Fruit fly (Drosophila melanogaster) whole organism, prepupa: ENCODE measurements around the gene Acer.
A peak's percentile ranks its signal among the peaks of the same experiment; 100 is the strongest.

Experiments used
- Blimp-1 ChIP-seq: fragments of 200-800 bp; sonication (Bioruptor generic); optimal IDR thresholded peaks from 3 replicates; lab custom pipeline; 2017; ENCODE audit warnings: missing biosample characterization, missing genetic modification characterization, mild to moderate bottlenecking, moderate library complexity, missing genetic modification reagents
- CG10669 ChIP-seq: fragments of 200-800 bp; sonication (Bioruptor generic); optimal IDR thresholded peaks from 3 replicates; lab custom pipeline; 2018; ENCODE audit warnings: missing biosample characterization, mild to moderate bottlenecking, missing genetic modification characterization, moderate library complexity
- CG11294 ChIP-seq: fragments of 200-800 bp; sonication (Bioruptor generic); IDR thresholded peaks from 2 replicates; pipeline ENCODE4 v1.3.6; 2022; ENCODE audit warnings: missing biosample characterization, missing genetic modification characterization
- CG11762 ChIP-seq: fragments of 200-800 bp; sonication (Bioruptor generic); optimal IDR thresholded peaks from 3 replicates; lab custom pipeline; 2016; ENCODE audit warnings: missing biosample characterization, missing genetic modification characterization; ENCODE audit not compliant: insufficient read depth
- CG11902 ChIP-seq: fragments of 200-800 bp; sonication (Bioruptor generic); optimal IDR thresholded peaks from 3 replicates; lab custom pipeline; 2016; ENCODE audit warnings: missing biosample characterization, missing genetic modification characterization
- CG15336 ChIP-seq: fragments of 200-800 bp; sonication (Bioruptor generic); IDR thresholded peaks from 2 replicates; pipeline ENCODE4 v1.3.6; 2022; ENCODE audit warnings: missing biosample characterization, missing genetic modification characterization
- CG1621 ChIP-seq: fragments of 200-800 bp; sonication (Bioruptor generic); optimal IDR thresholded peaks from 3 replicates; lab custom pipeline; 2018; ENCODE audit warnings: missing biosample characterization, mild to moderate bottlenecking, missing genetic modification characterization
- CG16779 ChIP-seq: fragments of 200-800 bp; sonication (Bioruptor generic); optimal IDR thresholded peaks from 3 replicates; lab custom pipeline; 2017; ENCODE audit warnings: missing biosample characterization, mild to moderate bottlenecking, missing genetic modification characterization
- CG3032 ChIP-seq: fragments of 200-800 bp; optimal IDR thresholded peaks from 2 replicates; lab custom pipeline; 2019; ENCODE audit warnings: missing biosample characterization, mild to moderate bottlenecking, missing genetic modification characterization, moderate library complexity
- CG31627 ChIP-seq: fragments of 200-800 bp; sonication (Bioruptor generic); optimal IDR thresholded peaks from 3 replicates; lab custom pipeline; 2016; ENCODE audit warnings: missing biosample characterization, missing genetic modification characterization
- CG32006 ChIP-seq: fragments of 200-800 bp; sonication (Bioruptor generic); optimal IDR thresholded peaks from 3 replicates; lab custom pipeline; 2017; ENCODE audit warnings: missing biosample characterization, mild to moderate bottlenecking, missing genetic modification characterization
- CG34406 ChIP-seq: fragments of 200-800 bp; sonication (Bioruptor generic); optimal IDR thresholded peaks from 3 replicates; lab custom pipeline; 2016; ENCODE audit warnings: missing biosample characterization, missing genetic modification characterization
- CG6163 ChIP-seq: fragments of 200-800 bp; sonication (Bioruptor generic); IDR thresholded peaks from 3 replicates; pipeline ENCODE4 v1.3.6; 2022; ENCODE audit warnings: missing biosample characterization, missing genetic modification characterization
- CG6276 ChIP-seq: fragments of 200-800 bp; sonication (Bioruptor generic); optimal IDR thresholded peaks from 2 replicates; lab custom pipeline; 2017; ENCODE audit warnings: missing biosample characterization, mild to moderate bottlenecking, missing genetic modification characterization
- CG6792 ChIP-seq: fragments of 200-800 bp; sonication (Bioruptor generic); optimal IDR thresholded peaks from 3 replicates; lab custom pipeline; 2016; ENCODE audit warnings: missing biosample characterization, missing genetic modification characterization
- CG6808 ChIP-seq: fragments of 200-800 bp; sonication (Bioruptor generic); optimal IDR thresholded peaks from 3 replicates; lab custom pipeline; 2017; ENCODE audit warnings: missing biosample characterization, missing genetic modification characterization, mild to moderate bottlenecking, moderate library complexity, missing genetic modification reagents
- CG6854 ChIP-seq: fragments of 200-800 bp; sonication (Bioruptor generic); optimal IDR thresholded peaks from 2 replicates; lab custom pipeline; 2017; ENCODE audit warnings: missing biosample characterization, mild to moderate bottlenecking, missing genetic modification characterization
- CG7368 ChIP-seq: fragments of 200-800 bp; sonication (Bioruptor generic); optimal IDR thresholded peaks from 3 replicates; lab custom pipeline; 2016; ENCODE audit warnings: missing biosample characterization, missing genetic modification characterization
- CG8119 ChIP-seq: fragments of 200-800 bp; sonication (Bioruptor generic); IDR thresholded peaks from 3 replicates; pipeline ENCODE4 v1.3.6; 2022; ENCODE audit warnings: missing biosample characterization, missing genetic modification characterization
- CG8319 ChIP-seq: fragments of 200-800 bp; sonication (Bioruptor generic); optimal IDR thresholded peaks from 3 replicates; lab custom pipeline; 2016; ENCODE audit warnings: missing biosample characterization, missing genetic modification characterization
- CG8632 ChIP-seq: fragments of 200-800 bp; sonication (Bioruptor generic); optimal IDR thresholded peaks from 3 replicates; lab custom pipeline; 2016; ENCODE audit warnings: missing biosample characterization, missing genetic modification characterization
- CG9139 ChIP-seq: fragments of 200-800 bp; sonication (Bioruptor generic); optimal IDR thresholded peaks from 3 replicates; lab custom pipeline; 2017; ENCODE audit warnings: missing biosample characterization, mild to moderate bottlenecking, missing genetic modification characterization
- Eip75B ChIP-seq: fragments of 200-800 bp; sonication (Bioruptor generic); optimal IDR thresholded peaks from 3 replicates; lab custom pipeline; 2016; ENCODE audit warnings: missing biosample characterization, missing genetic modification characterization
- Eip93F ChIP-seq: fragments of 200-800 bp; sonication (Bioruptor generic); optimal IDR thresholded peaks from 2 replicates; lab custom pipeline; 2016; ENCODE audit warnings: missing biosample characterization, mild to moderate bottlenecking, missing genetic modification characterization
- Ets21C ChIP-seq: fragments of 200-800 bp; sonication (Bioruptor generic); optimal IDR thresholded peaks from 3 replicates; lab custom pipeline; 2016; ENCODE audit warnings: missing biosample characterization, missing genetic modification characterization
- Ets96B ChIP-seq: fragments of 200-800 bp; optimal IDR thresholded peaks from 2 replicates; lab custom pipeline; 2019; ENCODE audit warnings: missing biosample characterization, mild to moderate bottlenecking, missing genetic modification characterization, moderate library complexity
- Gug ChIP-seq: fragments of 200-800 bp; sonication (Bioruptor generic); IDR thresholded peaks from 2 replicates; pipeline ENCODE4 v1.3.6; 2022; ENCODE audit warnings: missing biosample characterization, missing genetic modification characterization
- Hr38 ChIP-seq: sonication (Bioruptor generic); optimal IDR thresholded peaks from 2 replicates; lab custom pipeline; 2016; ENCODE audit warnings: missing biosample characterization, missing genetic modification characterization
- Hr4 ChIP-seq: fragments of 200-800 bp; sonication (Bioruptor generic); optimal IDR thresholded peaks from 3 replicates; lab custom pipeline; 2016; ENCODE audit warnings: missing biosample characterization, missing genetic modification characterization
- Lpt ChIP-seq: fragments of 200-800 bp; sonication (Bioruptor generic); optimal IDR thresholded peaks from 3 replicates; lab custom pipeline; 2016; ENCODE audit warnings: missing biosample characterization, missing genetic modification characterization
- Met ChIP-seq: fragments of 200-800 bp; sonication (Bioruptor generic); optimal IDR thresholded peaks from 3 replicates; lab custom pipeline; 2016; ENCODE audit warnings: missing biosample characterization, missing genetic modification characterization
- Sox102F ChIP-seq: fragments of 200-800 bp; sonication (Bioruptor generic); optimal IDR thresholded peaks from 2 replicates; lab custom pipeline; 2016; ENCODE audit warnings: missing biosample characterization, mild to moderate bottlenecking, missing genetic modification characterization
- Sox14 ChIP-seq: fragments of 200-800 bp; sonication (Bioruptor generic); optimal IDR thresholded peaks from 3 replicates; lab custom pipeline; 2016; ENCODE audit warnings: missing biosample characterization, missing genetic modification characterization
- Sox15 ChIP-seq: fragments of 200-800 bp; sonication (Bioruptor generic); optimal IDR thresholded peaks from 3 replicates; lab custom pipeline; 2016; ENCODE audit warnings: missing biosample characterization, missing genetic modification characterization
- achi ChIP-seq: fragments of 200-800 bp; sonication (Bioruptor generic); optimal IDR thresholded peaks from 3 replicates; lab custom pipeline; 2016; ENCODE audit warnings: missing biosample characterization, missing genetic modification characterization
- acj6 ChIP-seq: fragments of 200-800 bp; sonication (Bioruptor generic); optimal IDR thresholded peaks from 3 replicates; lab custom pipeline; 2016; ENCODE audit warnings: missing biosample characterization, missing genetic modification characterization
- cyc ChIP-seq: fragments of 200-800 bp; sonication (Bioruptor generic); optimal IDR thresholded peaks from 3 replicates; lab custom pipeline; 2016; ENCODE audit warnings: missing biosample characterization, missing genetic modification characterization
- dac ChIP-seq: fragments of 200-800 bp; sonication (Bioruptor generic); optimal IDR thresholded peaks from 2 replicates; lab custom pipeline; 2017; ENCODE audit warnings: missing biosample characterization, mild to moderate bottlenecking, missing genetic modification characterization
- dsx ChIP-seq: fragments of 200-800 bp; optimal IDR thresholded peaks from 3 replicates; lab custom pipeline; 2019; ENCODE audit warnings: missing biosample characterization, mild to moderate bottlenecking, missing genetic modification characterization, moderate library complexity; ENCODE audit not compliant: poor library complexity, severe bottlenecking
- eg ChIP-seq: fragments of 200-800 bp; sonication (Bioruptor generic); IDR thresholded peaks from 3 replicates; pipeline ENCODE4 v1.3.6; 2022; ENCODE audit warnings: missing biosample characterization, missing genetic modification characterization
- esn ChIP-seq: fragments of 200-800 bp; sonication (Bioruptor generic); optimal IDR thresholded peaks from 2 replicates; lab custom pipeline; 2016; ENCODE audit warnings: missing biosample characterization, mild to moderate bottlenecking, missing genetic modification characterization, moderate library complexity
- fd59A ChIP-seq: fragments of 200-800 bp; sonication (Bioruptor generic); optimal IDR thresholded peaks from 2 replicates; lab custom pipeline; 2017; ENCODE audit warnings: missing biosample characterization, mild to moderate bottlenecking, missing genetic modification characterization, missing genetic modification reagents
- fd85E ChIP-seq: fragments of 200-800 bp; sonication (Bioruptor generic); optimal IDR thresholded peaks from 3 replicates; lab custom pipeline; 2016; ENCODE audit warnings: missing biosample characterization, missing genetic modification characterization
- fkh ChIP-seq: fragments of 200-800 bp; sonication (Bioruptor generic); optimal IDR thresholded peaks from 3 replicates; lab custom pipeline; 2017; ENCODE audit warnings: missing biosample characterization, mild to moderate bottlenecking, missing genetic modification characterization, moderate library complexity
- lz ChIP-seq: fragments of 200-800 bp; sonication (Bioruptor generic); optimal IDR thresholded peaks from 3 replicates; lab custom pipeline; 2016; ENCODE audit warnings: missing biosample characterization, missing genetic modification characterization
- net ChIP-seq: fragments of 200-800 bp; sonication (Bioruptor generic); optimal IDR thresholded peaks from 3 replicates; lab custom pipeline; 2016; ENCODE audit warnings: missing biosample characterization, missing genetic modification characterization
- salr ChIP-seq, 2 experiments: fragments of 200-800 bp; sonication (Bioruptor generic); optimal IDR thresholded peaks; 3 replicates each; lab custom pipeline; 2016 to 2018; ENCODE audit warnings: missing biosample characterization in 2 of 2, missing genetic modification characterization in 2 of 2, mild to moderate bottlenecking in 1 of 2
- spab ChIP-seq: fragments of 200-800 bp; sonication (Bioruptor generic); optimal IDR thresholded peaks from 2 replicates; lab custom pipeline; 2017; ENCODE audit warnings: missing biosample characterization, mild to moderate bottlenecking, missing genetic modification characterization, missing genetic modification reagents
- ss ChIP-seq, 2 experiments: fragments of 200-800 bp; sonication (Bioruptor generic); optimal IDR thresholded peaks; 2 replicates in 1 of 2; 3 replicates in 1 of 2; lab custom pipeline; 2017 to 2018; ENCODE audit warnings: mild to moderate bottlenecking in 2 of 2, missing biosample characterization in 2 of 2, missing genetic modification characterization in 2 of 2, moderate library complexity in 1 of 2
- svp ChIP-seq: fragments of 200-800 bp; sonication (Bioruptor generic); peaks from one replicate; lab custom pipeline; 2016; ENCODE audit warnings: missing biosample characterization, missing genetic modification characterization
- topi ChIP-seq: fragments of 200-800 bp; sonication (Bioruptor generic); optimal IDR thresholded peaks from 3 replicates; lab custom pipeline; 2016; ENCODE audit warnings: missing biosample characterization, missing genetic modification characterization
- vri ChIP-seq: fragments of 200-800 bp; sonication (Bioruptor generic); optimal IDR thresholded peaks from 3 replicates; lab custom pipeline; 2016; ENCODE audit warnings: missing biosample characterization, mild to moderate bottlenecking, missing genetic modification characterization

The Acer gene

dm6 chr2L:8528951-8529430 is 7.3 kb downstream of the Acer start, which contains the start of gene CG17834:
Gene CG17834 (plus strand): TSS chr2L:8529141.
- TF ChIP-seq net (peak; percentile 32), CG11902 (GFP tag; lab: Kevin White, UChicago) (no peak), CG6792 (GFP tag; lab: Kevin White, UChicago) (no peak), CG32006 (GFP tag; lab: Kevin White, UChicago) (no peak), Ets21C (GFP tag; lab: Kevin White, UChicago) (no peak), Hr4 (GFP tag; lab: Kevin White, UChicago) (no peak), lz (GFP tag; lab: Kevin White, UChicago) (no peak), svp (GFP tag; lab: Kevin White, UChicago) (peak; percentile 86), CG8632 (GFP tag; lab: Kevin White, UChicago) (no peak), Ets96B (tag; lab: Kevin White, UChicago) (no peak), CG15336 (GFP tag; lab: Robert Waterston, UW) (0 out of 2 replicates have a peak, but pooled peaks have one; percentile 15), acj6 (no peak), CG8119 (GFP tag; lab: Robert Waterston, UW) (peak; percentile 50; the same call in 2 of the 3 replicates), CG10669 (GFP tag; lab: Kevin White, UChicago) (no peak), Blimp-1 (GFP tag; lab: Kevin White, UChicago) (peak; percentile 68), CG6276 (GFP tag; lab: Kevin White, UChicago) (peak; percentile 3), Sox102F (no peak), eg (GFP tag; lab: Robert Waterston, UW) (no peak; the same call in 1 of the 3 replicates), CG11762 (GFP tag; lab: Kevin White, UChicago) (no peak), CG8319 (GFP tag; lab: Kevin White, UChicago) (no peak), Met (GFP tag; lab: Kevin White, UChicago) (no peak), ss (GFP tag; optimal IDR thresholded peaks at IDR 0.05; lab: Kevin White, UChicago) (peak; percentile 13 to 41), Eip93F (GFP tag; lab: Kevin White, UChicago) (no peak), salr (GFP tag; optimal IDR thresholded peaks at IDR 0.05; lab: Kevin White, UChicago) (no peak), cyc (GFP tag; lab: Kevin White, UChicago) (no peak), CG11294 (GFP tag; lab: Robert Waterston, UW) (no peak), vri (peak; percentile 16), CG6808 (GFP tag; lab: Kevin White, UChicago) (peak; percentile 6), fd59A (GFP tag; lab: Kevin White, UChicago) (no peak), CG34406 (GFP tag; lab: Kevin White, UChicago) (no peak), achi (no peak), CG3032 (tag; lab: Kevin White, UChicago) (no peak), esn (peak; percentile 11), CG6854 (GFP tag; lab: Kevin White, UChicago) (peak; percentile 82), topi (GFP tag; lab: Kevin White, UChicago) (no peak), Lpt (GFP tag; lab: Kevin White, UChicago) (no peak), CG7368 (GFP tag; lab: Kevin White, UChicago) (no peak), spab (GFP tag; lab: Kevin White, UChicago) (no peak), Gug (GFP tag; lab: Robert Waterston, UW) (no peak; the same call in 1 of the 2 replicates), Hr38 (GFP tag; lab: Kevin White, UChicago) (no peak), CG31627 (GFP tag; lab: Kevin White, UChicago) (no peak), dac (GFP tag; lab: Kevin White, UChicago) (no peak), dsx (GFP tag; lab: Kevin White, UChicago) (no peak), Sox15 (GFP tag; lab: Kevin White, UChicago) (no peak), fkh (GFP tag; lab: Kevin White, UChicago) (no peak), Sox14 (no peak), CG9139 (GFP tag; lab: Kevin White, UChicago) (no peak), fd85E (GFP tag; lab: Kevin White, UChicago) (no peak), CG1621 (peak; percentile 25), CG16779 (tag; lab: Kevin White, UChicago) (no peak), Eip75B (GFP tag; lab: Kevin White, UChicago) (no peak), CG6163 (peak; percentile 68; the same call in 2 of the 3 replicates)
